Fruit fly (Drosophila melanogaster): ENCODE results near the gene CG4598.
A peak's percentile ranks its signal among the peaks of the same experiment; 100 is the strongest.

Gene CG4598

DNA sequence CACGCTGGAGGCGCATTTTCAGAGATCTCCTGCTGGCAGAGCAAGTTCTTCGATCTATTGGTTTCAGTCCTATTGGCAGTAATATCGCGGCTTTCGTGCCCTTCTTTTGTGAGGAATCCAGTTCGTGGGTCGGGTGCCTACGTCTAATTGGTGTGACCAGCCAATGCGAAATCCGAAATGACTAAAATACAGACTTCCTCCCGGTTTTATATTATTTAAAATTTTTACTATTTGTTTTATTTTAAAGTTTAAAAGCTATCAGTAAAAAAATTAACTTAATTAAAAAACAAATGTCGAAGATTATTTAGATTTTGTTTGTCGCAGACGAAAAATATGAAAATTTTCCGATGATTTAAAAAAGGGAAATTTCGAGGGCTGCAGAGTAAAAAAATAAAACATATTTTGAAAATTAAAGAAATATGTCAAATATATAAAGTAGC, 45.2 kb downstream of the CG4598 start, which contains the start of gene CG5850 (continued):
- TF ChIP-seq Nf-YB (GFP tag; optimal IDR thresholded peaks at IDR 0.05), result peak; percentile 3
- peak; percentile 70 for TF ChIP-seq CG10267 (tag; optimal IDR thresholded peaks at IDR 0.05)
- TF ChIP-seq Atf6 (GFP tag; IDR thresholded peaks at IDR 0.05), result no peak
- no peak for TF ChIP-seq Mad (GFP tag; optimal IDR thresholded peaks at IDR 0.05)
- no peak for TF ChIP-seq CG18011 (GFP tag; optimal IDR thresholded peaks at IDR 0.05)
- TF ChIP-seq repo (GFP tag; optimal IDR thresholded peaks at IDR 0.05), result no peak
- TF ChIP-seq Atf-2 (GFP tag; optimal IDR thresholded peaks at IDR 0.05), result no peak
- peak; percentile 28 for TF ChIP-seq CG13424 (tag; optimal IDR thresholded peaks at IDR 0.05)
- no peak for TF ChIP-seq pfk (GFP tag; optimal IDR thresholded peaks at IDR 0.05)
- peak; percentile 25 for TF ChIP-seq lbe (GFP tag; optimal IDR thresholded peaks at IDR 0.05)
- TF ChIP-seq sima (GFP tag; optimal IDR thresholded peaks at IDR 0.05), result no peak
- no peak for TF ChIP-seq knrl (GFP tag; IDR thresholded peaks at IDR 0.05; ENCODE audit: partially characterized antibody)
- TF ChIP-seq jing (GFP tag; optimal IDR thresholded peaks at IDR 0.05), result no peak
- TF ChIP-seq dan (GFP tag; IDR thresholded peaks at IDR 0.05), result no peak
- no peak for TF ChIP-seq CG10654 (GFP tag; optimal IDR thresholded peaks at IDR 0.05)
- TF ChIP-seq Vsx1 (GFP tag; optimal IDR thresholded peaks at IDR 0.05), result no peak
- TF ChIP-seq sim (GFP tag; IDR thresholded peaks at IDR 0.05), result no peak
- TF ChIP-seq Gug (GFP tag; IDR thresholded peaks at IDR 0.05), result no peak
- TF ChIP-seq Lim3 (GFP tag; IDR thresholded peaks at IDR 0.05), result no peak
- no peak for TF ChIP-seq CG8281 (tag; optimal IDR thresholded peaks at IDR 0.05)
- TF ChIP-seq CG11247 (GFP tag; IDR thresholded peaks at IDR 0.05), result no peak
- peak; percentile 44 for TF ChIP-seq CG18262 (tag; optimal IDR thresholded peaks at IDR 0.05)
- peak; percentile 21 for TF ChIP-seq nom (GFP tag; optimal IDR thresholded peaks at IDR 0.05)
- peak; percentile 27 for TF ChIP-seq CG2116 (GFP tag; optimal IDR thresholded peaks at IDR 0.05)
- no peak for TF ChIP-seq dm (GFP tag; optimal IDR thresholded peaks at IDR 0.05)
- no peak for TF ChIP-seq z (GFP tag; IDR thresholded peaks at IDR 0.05)
- no peak for TF ChIP-seq wek (GFP tag; optimal IDR thresholded peaks at IDR 0.05)
- no peak for TF ChIP-seq croc (GFP tag; conservative IDR thresholded peaks at IDR 0.05)
- no peak for TF ChIP-seq ci (GFP tag; IDR thresholded peaks at IDR 0.05)
- no peak for TF ChIP-seq Sry-δ (GFP tag; optimal IDR thresholded peaks at IDR 0.05)
- no peak for TF ChIP-seq sens-2 (GFP tag; IDR thresholded peaks at IDR 0.05)
- TF ChIP-seq CG1647 (GFP tag; optimal IDR thresholded peaks at IDR 0.05), result no peak
- TF ChIP-seq CG11695 (GFP tag; IDR thresholded peaks at IDR 0.05), result no peak
- peak; percentile 45 for TF ChIP-seq PHDP (tag; optimal IDR thresholded peaks at IDR 0.05)
- peak; percentile 31 for TF ChIP-seq CG8924 (tag; optimal IDR thresholded peaks at IDR 0.05)
- no peak for TF ChIP-seq CG14667 (GFP tag; IDR thresholded peaks at IDR 0.05)
- no peak for TF ChIP-seq CG18476 (GFP tag; optimal IDR thresholded peaks at IDR 0.05)
- no peak for TF ChIP-seq CG8765 (GFP tag; IDR thresholded peaks at IDR 0.05)
- no peak for TF ChIP-seq Drgx (GFP tag; IDR thresholded peaks at IDR 0.05)
- peak; percentile 32 for TF ChIP-seq CG15514 (GFP tag; optimal IDR thresholded peaks at IDR 0.05)
- TF ChIP-seq CG10979 (tag; optimal IDR thresholded peaks at IDR 0.05), result no peak
- no peak for TF ChIP-seq fd3F (GFP tag; optimal IDR thresholded peaks at IDR 0.05)
- TF ChIP-seq Tbp (GFP tag; optimal IDR thresholded peaks at IDR 0.05), result no peak
- no peak for TF ChIP-seq CG17612 (GFP tag; IDR thresholded peaks at IDR 0.05)
- TF ChIP-seq fd102C (GFP tag; optimal IDR thresholded peaks at IDR 0.05), result no peak
- no peak for TF ChIP-seq CG6175 (GFP tag; IDR thresholded peaks at IDR 0.05)
- TF ChIP-seq odd (GFP tag; optimal IDR thresholded peaks at IDR 0.05), result no peak
- no peak for TF ChIP-seq bowl (GFP tag; IDR thresholded peaks at IDR 0.05)
- TF ChIP-seq Oli (tag; optimal IDR thresholded peaks at IDR 0.05), result no peak
- peak; percentile 34 for TF ChIP-seq sqz (GFP tag; optimal IDR thresholded peaks at IDR 0.05)
- TF ChIP-seq CG17912 (GFP tag; optimal IDR thresholded peaks at IDR 0.05), result no peak
- no peak for TF ChIP-seq btn (GFP tag; optimal IDR thresholded peaks at IDR 0.05)

Data from whole organism, embryonic.